Fruit fly (Drosophila melanogaster): ENCODE data around the gene IFT46.

IFT46 gene

dm6 chr2L:18568715-18569114 lies 47.2 kb downstream of the IFT46 start:
- TF ChIP-seq h (GFP tag; optimal IDR thresholded peaks at IDR 0.05) (peak; percentile 55), Dfd (GFP tag; optimal IDR thresholded peaks at IDR 0.05) (no peak), Dif (GFP tag; optimal IDR thresholded peaks at IDR 0.05; ENCODE audit: partially characterized antibody) (no peak)

- TF ChIP-seq Sp1 (GFP tag; optimal IDR thresholded peaks at IDR 0.05) = peak; percentile 29
- peak; percentile 8 for TF ChIP-seq ey (GFP tag; optimal IDR thresholded peaks at IDR 0.05)
- peak; percentile 70 for TF ChIP-seq rgr (GFP tag; optimal IDR thresholded peaks at IDR 0.05)
- TF ChIP-seq usp (GFP tag; optimal IDR thresholded peaks at IDR 0.05) = no peak
- TF ChIP-seq Abd-B (GFP tag; optimal IDR thresholded peaks at IDR 0.05) = no peak
- TF ChIP-seq fru (GFP tag; optimal IDR thresholded peaks at IDR 0.05) = peak; percentile 50
- TF ChIP-seq br (GFP tag; optimal IDR thresholded peaks at IDR 0.05) = peak; percentile 47
- TF ChIP-seq dmrt93B (GFP tag; optimal IDR thresholded peaks at IDR 0.05) = peak; percentile 7
- no peak for TF ChIP-seq woc (GFP tag; optimal IDR thresholded peaks at IDR 0.05)
- no peak for TF ChIP-seq Dfd (GFP tag; optimal IDR thresholded peaks at IDR 0.05)
- TF ChIP-seq Dif (GFP tag; optimal IDR thresholded peaks at IDR 0.05; ENCODE audit: partially characterized antibody) = no peak
- TF ChIP-seq Myc (optimal IDR thresholded peaks at IDR 0.05) = no peak
- peak; percentile 37 for TF ChIP-seq Jra (GFP tag; optimal IDR thresholded peaks at IDR 0.05)
- no peak for TF ChIP-seq jim (GFP tag; optimal IDR thresholded peaks at IDR 0.05)
- no peak for TF ChIP-seq CrebA (GFP tag; optimal IDR thresholded peaks at IDR 0.05; ENCODE audit: borderline replicate concordance)
- TF ChIP-seq psq (GFP tag; optimal IDR thresholded peaks at IDR 0.05) = no peak
- no peak for TF ChIP-seq dsf (GFP tag; optimal IDR thresholded peaks at IDR 0.05; ENCODE audit: borderline replicate concordance)
- peak; percentile 67 for TF ChIP-seq h (GFP tag; optimal IDR thresholded peaks at IDR 0.05)
- TF ChIP-seq sv (GFP tag; optimal IDR thresholded peaks at IDR 0.05) = no peak
- TF ChIP-seq GATAd (GFP tag; optimal IDR thresholded peaks at IDR 0.05) = no peak
- peak; percentile 69 for TF ChIP-seq tai (GFP tag; optimal IDR thresholded peaks at IDR 0.05)
- TF ChIP-seq Hnf4 (GFP tag; optimal IDR thresholded peaks at IDR 0.05) = peak; percentile 46
- TF ChIP-seq brk (GFP tag; optimal IDR thresholded peaks at IDR 0.05) = no peak
- TF ChIP-seq HLH106 (tag; optimal IDR thresholded peaks at IDR 0.05) = no peak
- no peak for TF ChIP-seq Vsx2 (GFP tag; optimal IDR thresholded peaks at IDR 0.05; ENCODE audit: partially characterized antibody)
- TF ChIP-seq dl (GFP tag; optimal IDR thresholded peaks at IDR 0.05; ENCODE audit: insufficient read depth in 1 of 2, partially characterized antibody in 2 of 2) = no peak
- TF ChIP-seq OdsH (GFP tag; optimal IDR thresholded peaks at IDR 0.05) = peak; percentile 66
- no peak for TF ChIP-seq Rel (GFP tag; optimal IDR thresholded peaks at IDR 0.05)
- no peak for TF ChIP-seq Rel (tag; optimal IDR thresholded peaks at IDR 0.05)
- TF ChIP-seq lola (GFP tag; optimal IDR thresholded peaks at IDR 0.05) = no peak
- peak in 1 of 2 experiments; percentile 64 for TF ChIP-seq foxo (GFP tag; optimal IDR thresholded peaks at IDR 0.05)
- TF ChIP-seq N (GFP tag; optimal IDR thresholded peaks at IDR 0.05) = no peak
- peak; percentile 69 for TF ChIP-seq Hr83 (GFP tag; optimal IDR thresholded peaks at IDR 0.05; ENCODE audit: poor library complexity, severe bottlenecking)
- TF ChIP-seq Mio (GFP tag; optimal IDR thresholded peaks at IDR 0.05) = no peak
- peak; percentile 12 for TF ChIP-seq CG32264 (GFP tag; optimal IDR thresholded peaks at IDR 0.05)
Measured at dm6 chr2L:18567563-18567962, 48.3 kb downstream of the IFT46 start.

- TF ChIP-seq rgr (GFP tag; optimal IDR thresholded peaks at IDR 0.05) = peak; percentile 6
- no peak for TF ChIP-seq dsf (GFP tag; optimal IDR thresholded peaks at IDR 0.05; ENCODE audit: borderline replicate concordance)
- TF ChIP-seq foxo (GFP tag; optimal IDR thresholded peaks at IDR 0.05) = peak in 1 of 2 experiments; percentile 26
- no peak for TF ChIP-seq OdsH (GFP tag; optimal IDR thresholded peaks at IDR 0.05)
- peak; percentile 48 for TF ChIP-seq h (GFP tag; optimal IDR thresholded peaks at IDR 0.05)
- TF ChIP-seq ey (GFP tag; optimal IDR thresholded peaks at IDR 0.05) = peak; percentile 18
- no peak for TF ChIP-seq Mio (GFP tag; optimal IDR thresholded peaks at IDR 0.05)
- TF ChIP-seq Myc (optimal IDR thresholded peaks at IDR 0.05) = no peak
- peak; percentile 2 for TF ChIP-seq psq (GFP tag; optimal IDR thresholded peaks at IDR 0.05)
- peak; percentile 6 for TF ChIP-seq HLH106 (tag; optimal IDR thresholded peaks at IDR 0.05)
- no peak for TF ChIP-seq Rel (GFP tag; optimal IDR thresholded peaks at IDR 0.05)
- TF ChIP-seq Rel (tag; optimal IDR thresholded peaks at IDR 0.05) = peak; percentile 44
- no peak for TF ChIP-seq br (GFP tag; optimal IDR thresholded peaks at IDR 0.05)
- TF ChIP-seq dmrt93B (GFP tag; optimal IDR thresholded peaks at IDR 0.05) = no peak
- peak; percentile 12 for TF ChIP-seq fru (GFP tag; optimal IDR thresholded peaks at IDR 0.05)
Measured at dm6 chr2L:18566235-18567158, 49.4 kb downstream of the IFT46 start.

All from whole organism, wandering third instar larva.